Fruit fly (Drosophila melanogaster) whole organism, adult: ENCODE measurements around the gene CG14995.

Experiments used
- CG11617 ChIP-seq: fragments of 200-800 bp; sonication (Bioruptor generic); optimal IDR thresholded peaks from 2 replicates; lab custom pipeline; 2017; ENCODE audit warnings: mild to moderate bottlenecking, missing biosample characterization, missing genetic modification reagents, missing genetic modification characterization
- CG12768 ChIP-seq: fragments of 200-800 bp; sonication (Bioruptor generic); optimal IDR thresholded peaks from 2 replicates; lab custom pipeline; 2017; ENCODE audit warnings: missing biosample characterization, missing genetic modification characterization, mild to moderate bottlenecking, moderate library complexity, missing genetic modification reagents
- CG14711 ChIP-seq: fragments of 200-800 bp; sonication (Bioruptor generic); optimal IDR thresholded peaks from 2 replicates; lab custom pipeline; 2018; ENCODE audit warnings: missing biosample characterization, mild to moderate bottlenecking, missing genetic modification characterization, moderate library complexity
- CG1620 ChIP-seq: fragments of 200-800 bp; sonication (Bioruptor generic); optimal IDR thresholded peaks from 2 replicates; lab custom pipeline; 2016; ENCODE audit warnings: missing biosample characterization, missing genetic modification characterization
- CG33017 ChIP-seq: fragments of 200-800 bp; sonication (Bioruptor generic); optimal IDR thresholded peaks from 2 replicates; lab custom pipeline; 2018; ENCODE audit warnings: missing biosample characterization, mild to moderate bottlenecking, missing genetic modification characterization, moderate library complexity
- CG5204 ChIP-seq: fragments of 200-800 bp; sonication (Bioruptor generic); optimal IDR thresholded peaks from 2 replicates; lab custom pipeline; 2016; ENCODE audit warnings: missing biosample characterization, missing genetic modification characterization
- CG7045 ChIP-seq: fragments of 200-800 bp; sonication (Bioruptor generic); optimal IDR thresholded peaks from 2 replicates; lab custom pipeline; 2017; ENCODE audit warnings: missing biosample characterization, mild to moderate bottlenecking, missing genetic modification characterization
- CG7101 ChIP-seq: fragments of 200-800 bp; sonication (Bioruptor generic); optimal IDR thresholded peaks from 2 replicates; lab custom pipeline; 2018; ENCODE audit warnings: missing biosample characterization, mild to moderate bottlenecking, missing genetic modification characterization, moderate library complexity
- Clk ChIP-seq: fragments of 200-800 bp; sonication (Bioruptor generic); optimal IDR thresholded peaks from 2 replicates; lab custom pipeline; 2017; ENCODE audit warnings: missing biosample characterization, missing genetic modification characterization
- Crg-1 ChIP-seq: fragments of 200-800 bp; sonication (Bioruptor generic); optimal IDR thresholded peaks from 2 replicates; lab custom pipeline; 2016; ENCODE audit warnings: missing biosample characterization, missing genetic modification characterization
- Hr96 ChIP-seq: fragments of 200-800 bp; sonication (Bioruptor generic); optimal IDR thresholded peaks from 2 replicates; lab custom pipeline; 2016; ENCODE audit warnings: missing biosample characterization, missing genetic modification characterization
- Mnt ChIP-seq: fragments of 200-800 bp; sonication (Bioruptor generic); optimal IDR thresholded peaks from 2 replicates; lab custom pipeline; 2016; ENCODE audit warnings: missing biosample characterization, mild to moderate bottlenecking, missing genetic modification characterization
- bab1 ChIP-seq: fragments of 200-800 bp; sonication (Bioruptor generic); optimal IDR thresholded peaks from 3 replicates; lab custom pipeline; 2019; ENCODE audit warnings: missing biosample characterization, mild to moderate bottlenecking, missing genetic modification characterization, moderate library complexity
- cic ChIP-seq: fragments of 200-800 bp; sonication (Bioruptor generic); optimal IDR thresholded peaks from 2 replicates; lab custom pipeline; 2017; ENCODE audit warnings: missing biosample characterization, mild to moderate bottlenecking, missing genetic modification characterization, moderate library complexity
- cnc ChIP-seq, 2 experiments: fragments of >200 bp; optimal IDR thresholded peaks; 2 replicates each; lab custom pipeline; 2017
- kay ChIP-seq: fragments of 200-800 bp; sonication (Bioruptor generic); peaks from one replicate; lab custom pipeline; 2016; ENCODE audit warnings: missing biosample characterization, missing genetic modification characterization, borderline replicate concordance
- ovo ChIP-seq: fragments of 200-800 bp; sonication (Bioruptor generic); optimal IDR thresholded peaks from 2 replicates; lab custom pipeline; 2016; ENCODE audit warnings: missing biosample characterization, missing genetic modification characterization
- pad ChIP-seq: fragments of 200-800 bp; sonication (Bioruptor generic); optimal IDR thresholded peaks from 3 replicates; lab custom pipeline; 2017; ENCODE audit warnings: missing biosample characterization, missing genetic modification characterization, mild to moderate bottlenecking, moderate library complexity, missing genetic modification reagents
- tj ChIP-seq: fragments of 200-800 bp; sonication (Bioruptor generic); optimal IDR thresholded peaks from 3 replicates; lab custom pipeline; 2017; ENCODE audit warnings: missing biosample characterization, mild to moderate bottlenecking, missing genetic modification characterization, moderate library complexity
- toe ChIP-seq: fragments of 200-800 bp; sonication (Bioruptor generic); optimal IDR thresholded peaks from 2 replicates; lab custom pipeline; 2016; ENCODE audit warnings: missing biosample characterization, missing genetic modification characterization

CG14995 gene

dm6 chr3L:4102496-4103257 lies at the start of gene CG14995:
Gene CG14995 (minus strand): TSS chr3L:4103256.
- TF ChIP-seq CG33017 (tag; lab: Kevin White, UChicago) (peak; percentile 39), tj (GFP tag; lab: Kevin White, UChicago) (peak; percentile 41), Mnt (GFP tag; lab: Kevin White, UChicago) (peak; percentile 94), CG7101 (tag; lab: Kevin White, UChicago) (peak; percentile 39), CG12768 (GFP tag; lab: Kevin White, UChicago) (peak; percentile 33), Crg-1 (no peak), pad (peak; percentile 36), CG1620 (GFP tag; lab: Kevin White, UChicago) (no peak), Hr96 (GFP tag; lab: Kevin White, UChicago) (peak; percentile 11), toe (GFP tag; lab: Kevin White, UChicago) (peak; percentile 25), CG11617 (GFP tag; lab: Kevin White, UChicago) (no peak), CG14711 (tag; lab: Kevin White, UChicago) (peak; percentile 33), kay (GFP tag; lab: Kevin White, UChicago) (peak; percentile 93), cnc (optimal IDR thresholded peaks at IDR 0.05; lab: Kevin White, UChicago) (no peak), CG5204 (GFP tag; lab: Kevin White, UChicago) (no peak), cic (GFP tag; lab: Kevin White, UChicago) (peak; percentile 98), Clk (GFP tag; lab: Kevin White, UChicago) (peak; percentile 25), ovo (GFP tag; lab: Kevin White, UChicago) (peak; percentile 38), bab1 (peak; percentile 67)

- TF ChIP-seq CG33017 (tag; lab: Kevin White, UChicago) = no peak
- TF ChIP-seq CG11617 (GFP tag; lab: Kevin White, UChicago) = no peak
- no peak for TF ChIP-seq CG1620 (GFP tag; lab: Kevin White, UChicago)
- TF ChIP-seq CG14711 (tag; lab: Kevin White, UChicago) = no peak
- TF ChIP-seq CG7045 (GFP tag; lab: Kevin White, UChicago) = no peak
- no peak for TF ChIP-seq kay (GFP tag; lab: Kevin White, UChicago)
- TF ChIP-seq pad = no peak
- TF ChIP-seq CG12768 (GFP tag; lab: Kevin White, UChicago) = no peak
- TF ChIP-seq CG7101 (tag; lab: Kevin White, UChicago) = no peak
- TF ChIP-seq tj (GFP tag; lab: Kevin White, UChicago) = no peak
- no peak for TF ChIP-seq bab1
- no peak for TF ChIP-seq Mnt (GFP tag; lab: Kevin White, UChicago)
- TF ChIP-seq cic (GFP tag; lab: Kevin White, UChicago) = no peak
Measured at dm6 chr3L:4148406-4148975, 45.4 kb upstream of the CG14995 start, which contains the start of gene CG1299. Gene CG1299 (plus strand): TSS chr3L:4148696.

dm6 chr3L:4145229-4145628 lies 42.2 kb upstream of the CG14995 start:
- TF ChIP-seq Hr96 (GFP tag; lab: Kevin White, UChicago) = no peak
- TF ChIP-seq bab1 = no peak
- no peak for TF ChIP-seq CG1620 (GFP tag; lab: Kevin White, UChicago)
- TF ChIP-seq Crg-1 = no peak
- TF ChIP-seq CG33017 (tag; lab: Kevin White, UChicago) = no peak
- no peak for TF ChIP-seq CG11617 (GFP tag; lab: Kevin White, UChicago)
- TF ChIP-seq CG12768 (GFP tag; lab: Kevin White, UChicago) = no peak
- TF ChIP-seq CG14711 (tag; lab: Kevin White, UChicago) = no peak
- TF ChIP-seq CG5204 (GFP tag; lab: Kevin White, UChicago) = no peak
- no peak for TF ChIP-seq tj (GFP tag; lab: Kevin White, UChicago)
- no peak for TF ChIP-seq cic (GFP tag; lab: Kevin White, UChicago)
- TF ChIP-seq CG7045 (GFP tag; lab: Kevin White, UChicago) = no peak
- TF ChIP-seq kay (GFP tag; lab: Kevin White, UChicago) = no peak
- TF ChIP-seq CG7101 (tag; lab: Kevin White, UChicago) = no peak
- TF ChIP-seq pad = no peak

dm6 chr3L:4142064-4142463 lies 39.0 kb upstream of the CG14995 start, which contains the start of gene CG32260:
Gene CG32260 (plus strand): TSS chr3L:4142364.
- TF ChIP-seq kay (GFP tag; lab: Kevin White, UChicago) (no peak), CG14711 (tag; lab: Kevin White, UChicago) (no peak), CG7045 (GFP tag; lab: Kevin White, UChicago) (no peak), toe (GFP tag; lab: Kevin White, UChicago) (no peak), cic (GFP tag; lab: Kevin White, UChicago) (no peak), bab1 (no peak), ovo (GFP tag; lab: Kevin White, UChicago) (no peak), CG11617 (GFP tag; lab: Kevin White, UChicago) (no peak), pad (no peak)

dm6 chr3L:4141167-4141566 lies 38.1 kb upstream of the CG14995 start, which contains the start of gene Akh:
Gene Akh (plus strand): TSS chr3L:4141467.
- no peak for TF ChIP-seq CG7045 (GFP tag; lab: Kevin White, UChicago)
- no peak for TF ChIP-seq CG11617 (GFP tag; lab: Kevin White, UChicago)
- no peak for TF ChIP-seq cic (GFP tag; lab: Kevin White, UChicago)
- TF ChIP-seq pad = no peak
- no peak for TF ChIP-seq ovo (GFP tag; lab: Kevin White, UChicago)
- no peak for TF ChIP-seq CG14711 (tag; lab: Kevin White, UChicago)
- no peak for TF ChIP-seq Hr96 (GFP tag; lab: Kevin White, UChicago)
- no peak for TF ChIP-seq Clk (GFP tag; lab: Kevin White, UChicago)
- TF ChIP-seq tj (GFP tag; lab: Kevin White, UChicago) = no peak
- TF ChIP-seq toe (GFP tag; lab: Kevin White, UChicago) = no peak
- no peak for TF ChIP-seq CG5204 (GFP tag; lab: Kevin White, UChicago)
- no peak for TF ChIP-seq bab1
- TF ChIP-seq CG33017 (tag; lab: Kevin White, UChicago) = no peak
- no peak for TF ChIP-seq Crg-1
- no peak for TF ChIP-seq Mnt (GFP tag; lab: Kevin White, UChicago)
- TF ChIP-seq CG12768 (GFP tag; lab: Kevin White, UChicago) = no peak
- TF ChIP-seq cnc (optimal IDR thresholded peaks at IDR 0.05; lab: Kevin White, UChicago) = no peak
- TF ChIP-seq CG1620 (GFP tag; lab: Kevin White, UChicago) = no peak
- TF ChIP-seq kay (GFP tag; lab: Kevin White, UChicago) = no peak
- TF ChIP-seq CG7101 (tag; lab: Kevin White, UChicago) = no peak
